Fruit fly (Drosophila melanogaster) ovary, adult (tissue): ENCODE data around the gene Gale.

Experiments
- CG17801 ChIP-seq: fragments of 200-800 bp; optimal IDR thresholded peaks from 2 replicates; lab custom pipeline; 2019; ENCODE audit warnings: missing biosample characterization, mild to moderate bottlenecking, missing genetic modification characterization, moderate library complexity; ENCODE audit not compliant: partially characterized antibody

Gale gene

dm6 chr3L:652637-653036 lies 4.3 kb downstream of the Gale start, which contains the start of gene CG3402:
CG3402 (minus strand) TSS chr3L:652881.
- TF ChIP-seq CG17801 (GFP tag; lab: Kevin White, UChicago) = no peak

- TF ChIP-seq CG17801 (GFP tag; lab: Kevin White, UChicago) = peak; percentile 95
Observed at dm6 chr3L:654019-654418, 5.7 kb downstream of the Gale start, which contains the start of the genes MED30 and Rev1. MED30 (minus strand) TSS chr3L:654089. Rev1 (plus strand) TSS chr3L:654363.

dm6 chr3L:658279-658678 lies 9.9 kb downstream of the Gale start:
- no peak for TF ChIP-seq CG17801 (GFP tag; lab: Kevin White, UChicago)

dm6 chr3L:660314-661075 lies 12.1 kb downstream of the Gale start:
- TF ChIP-seq CG17801 (GFP tag; lab: Kevin White, UChicago) = no peak

- TF ChIP-seq CG17801 (GFP tag; lab: Kevin White, UChicago) = no peak
Observed at dm6 chr3L:663880-664279, 15.5 kb downstream of the Gale start.

dm6 chr3L:666544-666943 lies 18.2 kb downstream of the Gale start:
- TF ChIP-seq CG17801 (GFP tag; lab: Kevin White, UChicago) = no peak

- TF ChIP-seq CG17801 (GFP tag; lab: Kevin White, UChicago) = no peak
Observed at dm6 chr3L:673324-673723, 25.0 kb downstream of the Gale start.

- no peak for TF ChIP-seq CG17801 (GFP tag; lab: Kevin White, UChicago)
Observed at dm6 chr3L:675856-676255, 27.5 kb downstream of the Gale start.

- TF ChIP-seq CG17801 (GFP tag; lab: Kevin White, UChicago) = peak; percentile 70
Observed at dm6 chr3L:680258-680657, 31.9 kb downstream of the Gale start, which contains the start of gene CG17129. CG17129 (minus strand) TSS chr3L:680326.

- peak; percentile 49 for TF ChIP-seq CG17801 (GFP tag; lab: Kevin White, UChicago)
Observed at dm6 chr3L:681793-682369, 33.5 kb downstream of the Gale start.

dm6 chr3L:682420-682882 lies 34.1 kb downstream of the Gale start, which contains the start of gene CG3386:
CG3386 (minus strand) TSS chr3L:682470.
- TF ChIP-seq CG17801 (GFP tag; lab: Kevin White, UChicago) = no peak

- no peak for TF ChIP-seq CG17801 (GFP tag; lab: Kevin White, UChicago)
Observed at dm6 chr3L:684749-685440, 36.5 kb downstream of the Gale start.

dm6 chr3L:685441-685804 lies 37.1 kb downstream of the Gale start, which contains the start of gene ebd1:
ebd1 (minus strand) TSS chr3L:685549.
- no peak for TF ChIP-seq CG17801 (GFP tag; lab: Kevin White, UChicago)

dm6 chr3L:687858-688257 lies 39.5 kb downstream of the Gale start, which contains the start of gene hiro:
hiro (minus strand) TSS chr3L:687958.
- TF ChIP-seq CG17801 (GFP tag; lab: Kevin White, UChicago) = no peak

- no peak for TF ChIP-seq CG17801 (GFP tag; lab: Kevin White, UChicago)
Observed at dm6 chr3L:690031-690686, 41.8 kb downstream of the Gale start, which contains the start of the genes CG32483 and RabX6. CG32483 (minus strand) TSS chr3L:690081. RabX6 (plus strand) TSS chr3L:690517.
